Fruit fly (Drosophila melanogaster) whole organism, adult: ENCODE measurements around the gene CG4669.

Experiments used
- CG11617 ChIP-seq: fragments of 200-800 bp; sonication (Bioruptor generic); optimal IDR thresholded peaks from 2 replicates; lab custom pipeline; 2017; ENCODE audit warnings: mild to moderate bottlenecking, missing biosample characterization, missing genetic modification reagents, missing genetic modification characterization
- CG12768 ChIP-seq: fragments of 200-800 bp; sonication (Bioruptor generic); optimal IDR thresholded peaks from 2 replicates; lab custom pipeline; 2017; ENCODE audit warnings: missing biosample characterization, missing genetic modification characterization, mild to moderate bottlenecking, moderate library complexity, missing genetic modification reagents
- CG14711 ChIP-seq: fragments of 200-800 bp; sonication (Bioruptor generic); optimal IDR thresholded peaks from 2 replicates; lab custom pipeline; 2018; ENCODE audit warnings: missing biosample characterization, mild to moderate bottlenecking, missing genetic modification characterization, moderate library complexity
- CG1620 ChIP-seq: fragments of 200-800 bp; sonication (Bioruptor generic); optimal IDR thresholded peaks from 2 replicates; lab custom pipeline; 2016; ENCODE audit warnings: missing biosample characterization, missing genetic modification characterization
- CG33017 ChIP-seq: fragments of 200-800 bp; sonication (Bioruptor generic); optimal IDR thresholded peaks from 2 replicates; lab custom pipeline; 2018; ENCODE audit warnings: missing biosample characterization, mild to moderate bottlenecking, missing genetic modification characterization, moderate library complexity
- CG5204 ChIP-seq: fragments of 200-800 bp; sonication (Bioruptor generic); optimal IDR thresholded peaks from 2 replicates; lab custom pipeline; 2016; ENCODE audit warnings: missing biosample characterization, missing genetic modification characterization
- CG7045 ChIP-seq: fragments of 200-800 bp; sonication (Bioruptor generic); optimal IDR thresholded peaks from 2 replicates; lab custom pipeline; 2017; ENCODE audit warnings: missing biosample characterization, mild to moderate bottlenecking, missing genetic modification characterization
- CG7101 ChIP-seq: fragments of 200-800 bp; sonication (Bioruptor generic); optimal IDR thresholded peaks from 2 replicates; lab custom pipeline; 2018; ENCODE audit warnings: missing biosample characterization, mild to moderate bottlenecking, missing genetic modification characterization, moderate library complexity
- Clk ChIP-seq: fragments of 200-800 bp; sonication (Bioruptor generic); optimal IDR thresholded peaks from 2 replicates; lab custom pipeline; 2017; ENCODE audit warnings: missing biosample characterization, missing genetic modification characterization
- Crg-1 ChIP-seq: fragments of 200-800 bp; sonication (Bioruptor generic); optimal IDR thresholded peaks from 2 replicates; lab custom pipeline; 2016; ENCODE audit warnings: missing biosample characterization, missing genetic modification characterization
- Hr96 ChIP-seq: fragments of 200-800 bp; sonication (Bioruptor generic); optimal IDR thresholded peaks from 2 replicates; lab custom pipeline; 2016; ENCODE audit warnings: missing biosample characterization, missing genetic modification characterization
- Mnt ChIP-seq: fragments of 200-800 bp; sonication (Bioruptor generic); optimal IDR thresholded peaks from 2 replicates; lab custom pipeline; 2016; ENCODE audit warnings: missing biosample characterization, mild to moderate bottlenecking, missing genetic modification characterization
- bab1 ChIP-seq: fragments of 200-800 bp; sonication (Bioruptor generic); optimal IDR thresholded peaks from 3 replicates; lab custom pipeline; 2019; ENCODE audit warnings: missing biosample characterization, mild to moderate bottlenecking, missing genetic modification characterization, moderate library complexity
- cic ChIP-seq: fragments of 200-800 bp; sonication (Bioruptor generic); optimal IDR thresholded peaks from 2 replicates; lab custom pipeline; 2017; ENCODE audit warnings: missing biosample characterization, mild to moderate bottlenecking, missing genetic modification characterization, moderate library complexity
- cnc ChIP-seq, 2 experiments: fragments of >200 bp; optimal IDR thresholded peaks; 2 replicates each; lab custom pipeline; 2017
- kay ChIP-seq: fragments of 200-800 bp; sonication (Bioruptor generic); peaks from one replicate; lab custom pipeline; 2016; ENCODE audit warnings: missing biosample characterization, missing genetic modification characterization, borderline replicate concordance
- ovo ChIP-seq: fragments of 200-800 bp; sonication (Bioruptor generic); optimal IDR thresholded peaks from 2 replicates; lab custom pipeline; 2016; ENCODE audit warnings: missing biosample characterization, missing genetic modification characterization
- pad ChIP-seq: fragments of 200-800 bp; sonication (Bioruptor generic); optimal IDR thresholded peaks from 3 replicates; lab custom pipeline; 2017; ENCODE audit warnings: missing biosample characterization, missing genetic modification characterization, mild to moderate bottlenecking, moderate library complexity, missing genetic modification reagents
- tj ChIP-seq: fragments of 200-800 bp; sonication (Bioruptor generic); optimal IDR thresholded peaks from 3 replicates; lab custom pipeline; 2017; ENCODE audit warnings: missing biosample characterization, mild to moderate bottlenecking, missing genetic modification characterization, moderate library complexity
- toe ChIP-seq: fragments of 200-800 bp; sonication (Bioruptor generic); optimal IDR thresholded peaks from 2 replicates; lab custom pipeline; 2016; ENCODE audit warnings: missing biosample characterization, missing genetic modification characterization

The CG4669 gene

dm6 chr3L:5275558-5275957, 41.3 kb downstream of the CG4669 start:
- TF ChIP-seq bab1: no peak
- TF ChIP-seq CG12768 (GFP tag; lab: Kevin White, UChicago): no peak
- TF ChIP-seq CG7045: no peak
- TF ChIP-seq cic (GFP tag; lab: Kevin White, UChicago): no peak
- TF ChIP-seq ovo (GFP tag; lab: Kevin White, UChicago): no peak
- TF ChIP-seq pad (GFP tag; lab: Kevin White, UChicago): no peak

DNA sequence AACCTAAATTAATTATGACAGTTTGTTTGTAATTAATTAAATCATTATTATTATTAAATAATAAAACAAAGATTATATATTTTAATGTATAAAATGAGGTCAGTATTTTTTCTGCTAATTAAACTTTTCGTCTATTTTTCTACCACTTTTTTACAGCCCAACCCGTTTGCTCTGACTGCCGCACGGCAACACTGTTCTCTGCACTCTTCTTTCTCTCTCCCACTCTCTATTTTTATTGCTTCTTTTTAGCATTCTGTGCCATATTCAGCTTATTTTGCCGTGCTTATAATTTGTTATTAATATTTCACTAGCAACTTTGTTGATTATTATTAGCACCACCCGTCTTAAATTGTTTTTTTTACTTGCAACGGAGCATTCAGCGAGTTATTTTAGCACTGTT, 42.2 kb downstream of the CG4669 start:
- TF ChIP-seq ovo (GFP tag; lab: Kevin White, UChicago) (no peak), pad (GFP tag; lab: Kevin White, UChicago) (no peak), bab1 (no peak), Mnt (GFP tag; lab: Kevin White, UChicago) (no peak)

DNA sequence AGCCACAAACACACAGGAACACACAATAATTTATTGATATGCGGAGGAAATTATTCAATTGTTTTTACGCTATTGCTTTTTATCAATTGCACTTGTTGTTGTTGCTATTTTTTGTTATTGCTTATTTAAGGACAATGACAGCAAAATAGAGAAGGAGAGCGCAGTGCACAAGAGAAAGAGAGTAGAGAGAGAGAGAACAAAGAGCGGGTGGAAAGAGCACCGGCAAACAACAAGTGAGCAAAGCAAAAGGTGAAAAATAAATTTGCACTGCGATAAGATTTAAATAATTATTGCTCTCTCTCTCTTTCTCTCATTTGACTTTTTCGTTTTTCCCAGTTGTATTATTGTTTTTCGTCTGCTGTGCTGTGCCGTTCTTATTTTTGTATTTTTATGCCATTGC, 42.8 kb downstream of the CG4669 start:
- TF ChIP-seq toe (GFP tag; lab: Kevin White, UChicago) (no peak), CG12768 (GFP tag; lab: Kevin White, UChicago) (no peak), Crg-1 (GFP tag; lab: Kevin White, UChicago) (no peak), CG14711 (no peak), kay (GFP tag; lab: Kevin White, UChicago) (no peak), CG5204 (GFP tag; lab: Kevin White, UChicago) (no peak), tj (GFP tag; lab: Kevin White, UChicago) (no peak), pad (GFP tag; lab: Kevin White, UChicago) (no peak), CG11617 (GFP tag; lab: Kevin White, UChicago) (no peak), CG33017 (tag; lab: Kevin White, UChicago) (no peak), CG7045 (no peak), Mnt (GFP tag; lab: Kevin White, UChicago) (no peak), cnc (optimal IDR thresholded peaks at IDR 0.05; lab: Kevin White, UChicago) (no peak)

- no peak for TF ChIP-seq ovo (GFP tag; lab: Kevin White, UChicago)
- peak; percentile 92 for TF ChIP-seq CG7045
- TF ChIP-seq CG33017 (tag; lab: Kevin White, UChicago): peak; percentile 93
- no peak for TF ChIP-seq cic (GFP tag; lab: Kevin White, UChicago)
- peak; percentile 93 for TF ChIP-seq bab1
- TF ChIP-seq CG1620 (GFP tag; lab: Kevin White, UChicago): peak; percentile 70
- TF ChIP-seq CG7101 (tag; lab: Kevin White, UChicago): peak; percentile 90
- TF ChIP-seq toe (GFP tag; lab: Kevin White, UChicago): peak; percentile 82
- peak; percentile 86 for TF ChIP-seq kay (GFP tag; lab: Kevin White, UChicago)
- TF ChIP-seq Crg-1 (GFP tag; lab: Kevin White, UChicago): peak; percentile 60
- peak; percentile 70 for TF ChIP-seq Clk (GFP tag; lab: Kevin White, UChicago)
- TF ChIP-seq CG5204 (GFP tag; lab: Kevin White, UChicago): peak; percentile 89
- TF ChIP-seq CG14711: peak; percentile 80
- peak; percentile 49 for TF ChIP-seq Mnt (GFP tag; lab: Kevin White, UChicago)
- peak; percentile 84 for TF ChIP-seq Hr96 (GFP tag; lab: Kevin White, UChicago)
- no peak for TF ChIP-seq cnc (optimal IDR thresholded peaks at IDR 0.05; lab: Kevin White, UChicago)
- TF ChIP-seq CG12768 (GFP tag; lab: Kevin White, UChicago): peak; percentile 85
- peak; percentile 73 for TF ChIP-seq pad (GFP tag; lab: Kevin White, UChicago)
- TF ChIP-seq CG11617 (GFP tag; lab: Kevin White, UChicago): peak; percentile 83
- peak; percentile 8 for TF ChIP-seq tj (GFP tag; lab: Kevin White, UChicago)
Measured at dm6 chr3L:5277942-5278341, 43.7 kb downstream of the CG4669 start, which contains the start of gene shep. Gene shep, minus strand, starts transcription at chr3L:5277944.

- TF ChIP-seq pad (GFP tag; lab: Kevin White, UChicago) (no peak), tj (GFP tag; lab: Kevin White, UChicago) (no peak), CG1620 (GFP tag; lab: Kevin White, UChicago) (no peak), Crg-1 (GFP tag; lab: Kevin White, UChicago) (no peak), CG7101 (tag; lab: Kevin White, UChicago) (no peak), cnc (optimal IDR thresholded peaks at IDR 0.05; lab: Kevin White, UChicago) (no peak), Clk (GFP tag; lab: Kevin White, UChicago) (no peak), CG14711 (no peak), CG12768 (GFP tag; lab: Kevin White, UChicago) (no peak), Mnt (GFP tag; lab: Kevin White, UChicago) (no peak), CG11617 (GFP tag; lab: Kevin White, UChicago) (no peak), CG33017 (tag; lab: Kevin White, UChicago) (no peak), ovo (GFP tag; lab: Kevin White, UChicago) (no peak), Hr96 (GFP tag; lab: Kevin White, UChicago) (no peak), bab1 (no peak), kay (GFP tag; lab: Kevin White, UChicago) (no peak), CG5204 (GFP tag; lab: Kevin White, UChicago) (no peak), cic (GFP tag; lab: Kevin White, UChicago) (no peak), toe (GFP tag; lab: Kevin White, UChicago) (no peak), CG7045 (no peak)
Measured at dm6 chr3L:5278864-5279263, 44.6 kb downstream of the CG4669 start.

DNA sequence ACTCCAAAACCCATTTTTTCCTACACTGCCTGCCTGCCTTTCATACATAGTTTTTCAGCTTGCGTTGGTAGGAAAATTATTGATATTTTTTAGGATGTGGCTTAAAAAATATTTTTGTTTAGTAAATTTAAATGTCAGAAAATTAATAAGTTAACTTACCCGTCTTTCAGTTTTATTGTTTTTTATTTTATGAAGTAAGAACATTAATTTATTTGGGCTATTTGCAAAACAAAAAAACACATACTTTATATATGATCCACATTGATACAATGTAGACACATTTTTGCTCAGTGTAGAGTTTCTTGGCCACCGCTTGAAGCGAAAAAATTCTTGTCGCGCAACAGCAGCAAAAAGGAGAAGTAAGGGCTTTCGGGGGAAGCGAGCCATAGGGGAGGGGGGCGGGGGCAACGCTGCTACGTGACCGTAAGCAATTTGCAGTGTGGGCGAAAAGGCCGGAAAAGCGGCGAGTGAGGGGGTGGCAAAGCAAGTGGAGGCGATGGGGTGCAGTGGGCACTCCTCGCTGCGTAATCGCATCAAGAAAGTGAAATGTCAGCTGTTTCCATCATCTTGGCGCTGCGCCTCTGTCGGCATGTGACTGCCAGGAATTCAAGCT, 45.8 kb downstream of the CG4669 start:
- no peak for TF ChIP-seq cnc (optimal IDR thresholded peaks at IDR 0.05; lab: Kevin White, UChicago)
- peak; percentile 29 for TF ChIP-seq tj (GFP tag; lab: Kevin White, UChicago)
